Worm (Caenorhabditis elegans) whole organism, L4 larva: Measurements from ENCODE around the gene rbm-7.

Source experiments
- duxl-1 ChIP-seq: sonication (generic microtip); optimal IDR thresholded peaks from 2 replicates; lab custom pipeline; 2016; ENCODE audit warnings: mild to moderate bottlenecking, missing genetic modification characterization, moderate library complexity, missing compliant biosample characterization; ENCODE audit not compliant: poor library complexity
- fos-1 ChIP-seq: fragments of 150-350 bp; optimal IDR thresholded peaks from 2 replicates; lab custom pipeline; 2014; ENCODE audit warnings: missing biosample characterization, missing genetic modification characterization
- sdz-12 ChIP-seq: fragments of 200-800 bp; sonication (Bioruptor generic); optimal IDR thresholded peaks from 2 replicates; lab custom pipeline; 2018; ENCODE audit warnings: mild to moderate bottlenecking, missing genetic modification characterization, missing compliant biosample characterization

ce11 chrIII:12959286-12959685, 27.6 kb upstream of the rbm-7 start:
- TF ChIP-seq sdz-12 (GFP tag; lab: Kevin White, UChicago) (no peak), duxl-1 (no peak), fos-1 (tag; lab: Kevin White, UChicago) (no peak)
